Worm (Caenorhabditis elegans) whole organism, L4 larva: ENCODE data around the gene rig-3.

ENCODE experiments used
- D1046.2 ChIP-seq: fragments of 200-800 bp; sonication (Bioruptor generic); IDR thresholded peaks from 2 replicates; pipeline ENCODE4 v1.3.6; 2022; ENCODE audit warnings: missing genetic modification characterization, missing compliant biosample characterization
- F10B5.3 ChIP-seq: sonication (generic microtip); optimal IDR thresholded peaks from 2 replicates; lab custom pipeline; 2016; ENCODE audit warnings: mild to moderate bottlenecking, missing genetic modification characterization, missing compliant biosample characterization
- F26F4.8 ChIP-seq: fragments of 200-800 bp; sonication (Bioruptor generic); conservative IDR thresholded peaks from 2 replicates; pipeline ENCODE4 v1.3.6; 2022; ENCODE audit warnings: missing genetic modification characterization, missing compliant biosample characterization
- F37D6.2 ChIP-seq: sonication (generic microtip); optimal IDR thresholded peaks from 2 replicates; lab custom pipeline; 2016; ENCODE audit warnings: mild to moderate bottlenecking, missing genetic modification characterization, missing compliant biosample characterization
- F49E8.2 ChIP-seq: sonication (generic microtip); optimal IDR thresholded peaks from 2 replicates; lab custom pipeline; 2016; ENCODE audit warnings: missing compliant biosample characterization, mild to moderate bottlenecking, missing genetic modification characterization, borderline replicate concordance
- R02D3.7 ChIP-seq: fragments of 150-350 bp; sonication (generic microtip); optimal IDR thresholded peaks from 3 replicates; lab custom pipeline; 2014; ENCODE audit warnings: missing biosample characterization, missing genetic modification characterization
- T20F7.1 ChIP-seq: fragments of 200-800 bp; sonication (Bioruptor generic); optimal IDR thresholded peaks from 2 replicates; lab custom pipeline; 2018; ENCODE audit warnings: mild to moderate bottlenecking, missing genetic modification characterization, missing compliant biosample characterization
- Y105C5A.15 ChIP-seq: fragments of 200-800 bp; sonication (Bioruptor generic); IDR thresholded peaks from 2 replicates; pipeline ENCODE4 v1.3.6; 2022; ENCODE audit warnings: missing genetic modification characterization, missing compliant biosample characterization
- Y5F2A.4 ChIP-seq: fragments of 200-800 bp; sonication (Bioruptor generic); optimal IDR thresholded peaks from 2 replicates; lab custom pipeline; 2018; ENCODE audit warnings: mild to moderate bottlenecking, missing genetic modification characterization, missing compliant biosample characterization
- Y75B8A.6 ChIP-seq: fragments of 200-800 bp; sonication (Bioruptor generic); IDR thresholded peaks from 2 replicates; pipeline ENCODE4 v1.3.6; 2022; ENCODE audit warnings: missing genetic modification reagents, missing genetic modification characterization, missing compliant biosample characterization
- ZK337.2 ChIP-seq: fragments of 200-800 bp; sonication (Bioruptor generic); IDR thresholded peaks from 2 replicates; pipeline ENCODE4 v1.3.6; 2022; ENCODE audit warnings: missing genetic modification reagents, missing genetic modification characterization, missing compliant biosample characterization
- ZK546.5 ChIP-seq, 2 experiments: sonication (generic microtip); optimal IDR thresholded peaks; 2 replicates each; lab custom pipeline; 2017; ENCODE audit warnings: missing biosample characterization in 2 of 2, missing genetic modification characterization in 2 of 2
- aly-2 ChIP-seq: sonication (generic microtip); optimal IDR thresholded peaks from 2 replicates; lab custom pipeline; 2018; ENCODE audit warnings: missing biosample characterization, missing genetic modification characterization
- ama-1 ChIP-seq: fragments of 150-350 bp; optimal IDR thresholded peaks from 2 replicates; lab custom pipeline; 2014; ENCODE audit warnings: inconsistent platforms, mixed read lengths
- attf-4 ChIP-seq: sonication (generic microtip); optimal IDR thresholded peaks from 3 replicates; lab custom pipeline; 2017; ENCODE audit warnings: missing biosample characterization, missing genetic modification characterization
- ceh-20 ChIP-seq: fragments of 200-800 bp; sonication (Bioruptor generic); IDR thresholded peaks from 2 replicates; pipeline ENCODE4 v1.3.6; 2022; ENCODE audit warnings: missing genetic modification reagents, missing genetic modification characterization, missing compliant biosample characterization
- ceh-32 ChIP-seq: sonication (generic microtip); optimal IDR thresholded peaks from 2 replicates; lab custom pipeline; 2016; ENCODE audit warnings: mild to moderate bottlenecking, missing genetic modification characterization, missing compliant biosample characterization; ENCODE audit not compliant: poor library complexity
- ceh-44 ChIP-seq: fragments of 200-800 bp; sonication (Bioruptor generic); IDR thresholded peaks from 2 replicates; pipeline ENCODE4 v1.3.6; 2022; ENCODE audit warnings: missing genetic modification reagents, missing genetic modification characterization, missing compliant biosample characterization
- ces-1 ChIP-seq: fragments of 150-350 bp; sonication (generic microtip); optimal IDR thresholded peaks from 4 replicates; lab custom pipeline; 2014; ENCODE audit warnings: missing biosample characterization, missing genetic modification reagents, missing genetic modification characterization
- daf-16 ChIP-seq, 3 experiments: sonication (generic microtip); optimal IDR thresholded peaks; 2 replicates each; lab custom pipeline; 2016 to 2017; ENCODE audit warnings: missing genetic modification characterization in 3 of 3, missing genetic modification reagents in 3 of 3, mild to moderate bottlenecking in 2 of 3, missing compliant biosample characterization in 2 of 3, missing biosample characterization in 1 of 3, moderate library complexity in 1 of 3
- daf-19 ChIP-seq: fragments of 200-800 bp; sonication (Bioruptor generic); conservative IDR thresholded peaks from 2 replicates; pipeline ENCODE4 v1.3.6; 2022; ENCODE audit warnings: missing genetic modification characterization, missing compliant biosample characterization
- daf-8 ChIP-seq: fragments of 200-800 bp; sonication (Bioruptor generic); IDR thresholded peaks from 2 replicates; pipeline ENCODE4 v1.3.6; 2022; ENCODE audit warnings: missing genetic modification characterization, missing compliant biosample characterization
- dmd-6 ChIP-seq: fragments of 200-800 bp; sonication (Bioruptor generic); IDR thresholded peaks from 2 replicates; pipeline ENCODE4 v1.3.6; 2022; ENCODE audit warnings: missing genetic modification reagents, missing genetic modification characterization, missing compliant biosample characterization
- dmd-8 ChIP-seq: fragments of 200-800 bp; sonication (Bioruptor generic); IDR thresholded peaks from 2 replicates; pipeline ENCODE4 v1.3.6; 2022; ENCODE audit warnings: missing genetic modification characterization, missing compliant biosample characterization
- dpl-1 ChIP-seq: fragments of 150-350 bp; optimal IDR thresholded peaks from 2 replicates; lab custom pipeline; 2014; ENCODE audit warnings: missing biosample characterization, missing genetic modification reagents, missing genetic modification characterization
- hif-1 ChIP-seq, 2 experiments: sonication (generic microtip); optimal IDR thresholded peaks; 2 replicates each; lab custom pipeline; 2016 to 2017; ENCODE audit warnings: missing compliant biosample characterization in 2 of 2, missing genetic modification characterization in 2 of 2, missing genetic modification reagents in 2 of 2, missing genotype in 2 of 2, mild to moderate bottlenecking in 1 of 2
- hlh-11 ChIP-seq: fragments of 200-800 bp; sonication (Bioruptor generic); optimal IDR thresholded peaks from 2 replicates; lab custom pipeline; 2018; ENCODE audit warnings: mild to moderate bottlenecking, missing genetic modification characterization, missing compliant biosample characterization
- lin-13 ChIP-seq: fragments of 150-350 bp; optimal IDR thresholded peaks from 2 replicates; lab custom pipeline; 2014; ENCODE audit warnings: missing biosample characterization, missing genetic modification reagents, missing genetic modification characterization
- lin-29 ChIP-seq: fragments of 200-800 bp; sonication (Bioruptor generic); IDR thresholded peaks from 2 replicates; pipeline ENCODE4 v1.3.6; 2022; ENCODE audit warnings: missing genetic modification reagents, missing genetic modification characterization, missing compliant biosample characterization
- lir-3 ChIP-seq: sonication (generic microtip); optimal IDR thresholded peaks from 2 replicates; lab custom pipeline; 2016; ENCODE audit warnings: mild to moderate bottlenecking, missing genetic modification characterization, missing compliant biosample characterization
- lsy-2 ChIP-seq, 2 experiments: fragments of 150-350 bp in 1 of 2; sonication (generic microtip) in 1 of 2; optimal IDR thresholded peaks; 2 replicates each; lab custom pipeline; 2014 to 2017; ENCODE audit warnings: missing biosample characterization in 2 of 2, missing genetic modification characterization in 2 of 2
- madf-5 ChIP-seq, 2 experiments: fragments of 200-800 bp; sonication (Bioruptor generic); IDR thresholded peaks; 2 replicates each; pipeline ENCODE4 v1.3.6; 2022; ENCODE audit warnings: missing compliant biosample characterization in 2 of 2, missing genetic modification characterization in 2 of 2
- mes-2 ChIP-seq: sonication (generic microtip); optimal IDR thresholded peaks from 2 replicates; lab custom pipeline; 2016; ENCODE audit warnings: missing genotype, mild to moderate bottlenecking, missing genetic modification characterization, missing compliant biosample characterization; ENCODE audit not compliant: poor library complexity, severe bottlenecking
- mxl-2 ChIP-seq: fragments of 200-800 bp; sonication (Bioruptor generic); conservative IDR thresholded peaks from 2 replicates; pipeline ENCODE4 v1.3.6; 2022; ENCODE audit warnings: missing genetic modification reagents, missing genetic modification characterization, missing compliant biosample characterization
- nhr-10 ChIP-seq: fragments of 150-350 bp; optimal IDR thresholded peaks from 2 replicates; lab custom pipeline; 2014; ENCODE audit warnings: missing biosample characterization, missing genetic modification characterization
- nhr-102 ChIP-seq: sonication (generic microtip); optimal IDR thresholded peaks from 2 replicates; lab custom pipeline; 2016; ENCODE audit warnings: mild to moderate bottlenecking, missing genetic modification characterization, moderate library complexity, missing compliant biosample characterization
- nhr-11 ChIP-seq: fragments of 150-350 bp; optimal IDR thresholded peaks from 2 replicates; lab custom pipeline; 2014; ENCODE audit warnings: missing biosample characterization, missing genetic modification characterization
- nhr-25 ChIP-seq: sonication (generic microtip); optimal IDR thresholded peaks from 2 replicates; lab custom pipeline; 2017; ENCODE audit warnings: missing genetic modification characterization, mild to moderate bottlenecking, missing compliant biosample characterization, antibody characterized with exemption, moderate library complexity, borderline replicate concordance; ENCODE audit not compliant: insufficient read depth
- nhr-41 ChIP-seq: fragments of 200-800 bp; sonication (Bioruptor generic); IDR thresholded peaks from 2 replicates; pipeline ENCODE4 v1.3.6; 2022; ENCODE audit warnings: missing genetic modification reagents, missing genetic modification characterization, missing compliant biosample characterization
- nhr-42 ChIP-seq: fragments of 200-800 bp; sonication (Bioruptor generic); IDR thresholded peaks from 2 replicates; pipeline ENCODE4 v1.3.6; 2022; ENCODE audit warnings: missing genetic modification characterization, missing compliant biosample characterization
- set-16 ChIP-seq: fragments of 200-800 bp; sonication (Bioruptor generic); IDR thresholded peaks from 2 replicates; pipeline ENCODE4 v1.3.6; 2022; ENCODE audit warnings: missing genetic modification reagents, missing genetic modification characterization, missing compliant biosample characterization
- snpc-4 ChIP-seq: fragments of 150-350 bp; optimal IDR thresholded peaks from 2 replicates; lab custom pipeline; 2014; ENCODE audit warnings: missing biosample characterization, missing genetic modification characterization
- spr-1 ChIP-seq: sonication (generic microtip); optimal IDR thresholded peaks from 2 replicates; lab custom pipeline; 2016; ENCODE audit warnings: mild to moderate bottlenecking, missing genetic modification characterization, missing compliant biosample characterization
- tag-97 ChIP-seq: fragments of 200-800 bp; sonication (Bioruptor generic); IDR thresholded peaks from 2 replicates; pipeline ENCODE4 v1.3.6; 2022; ENCODE audit warnings: missing genetic modification characterization, missing compliant biosample characterization
- unc-62 ChIP-seq, 3 experiments: fragments of 150-350 bp in 1 of 3; sonication (generic microtip); optimal IDR thresholded peaks in 2 of 3; peaks in 1 of 3; 1 replicate in 1 of 3; 2 replicates in 2 of 3; lab custom pipeline; 2014 to 2017; ENCODE audit warnings: missing biosample characterization in 3 of 3, missing genetic modification characterization in 3 of 3, missing genetic modification reagents in 3 of 3, missing genotype in 1 of 3
- vab-7 ChIP-seq: fragments of 200-800 bp; sonication (Bioruptor generic); IDR thresholded peaks from 2 replicates; pipeline ENCODE4 v1.3.6; 2022; ENCODE audit warnings: missing genetic modification reagents, missing genetic modification characterization, missing compliant biosample characterization
- ztf-11 ChIP-seq: fragments of 150-350 bp; optimal IDR thresholded peaks from 2 replicates; lab custom pipeline; 2014; ENCODE audit warnings: missing biosample characterization, missing genetic modification characterization

The rig-3 gene

ce11 chrX:6840670-6841308 lies 12.6 kb upstream of the rig-3 start, which contains the start of the genes glr-6 and asg-2 (continued):
- no peak for TF ChIP-seq ceh-44
- TF ChIP-seq nhr-42: no peak
- TF ChIP-seq lsy-2 (tag; optimal IDR thresholded peaks at IDR 0.05; lab: Kevin White, UChicago): peak in 1 of 2 experiments; percentile 90
- TF ChIP-seq spr-1 (tag; lab: Kevin White, UChicago): peak; percentile 51
- TF ChIP-seq unc-62 (GFP tag; optimal IDR thresholded peaks at IDR 0.05 in 1 of 2; lab: Kevin White, UChicago): no peak
- no peak for TF ChIP-seq unc-62 (tag; optimal IDR thresholded peaks at IDR 0.05; lab: Kevin White, UChicago)
- TF ChIP-seq nhr-10: no peak
- TF ChIP-seq lin-13: peak; percentile 78
- peak; percentile 21 for TF ChIP-seq nhr-102
- TF ChIP-seq mes-2 (tag; lab: Kevin White, UChicago): peak; percentile 88
- no peak for TF ChIP-seq attf-4 (tag; lab: Kevin White, UChicago)
- TF ChIP-seq daf-16 (GFP tag; optimal IDR thresholded peaks at IDR 0.05; lab: Kevin White, UChicago): peak in 1 of 2 experiments; percentile 38
- peak; percentile 80 for TF ChIP-seq daf-16 (tag; optimal IDR thresholded peaks at IDR 0.05; lab: Kevin White, UChicago)
- no peak for TF ChIP-seq dmd-8 (GFP tag; lab: Robert Waterston, UW)
- TF ChIP-seq ama-1 (lab: Kevin White, UChicago): peak; percentile 10
- TF ChIP-seq tag-97 (GFP tag; lab: Robert Waterston, UW): no peak
- peak; percentile 56 for TF ChIP-seq dmd-6 (GFP tag; lab: Robert Waterston, UW)
- no peak for TF ChIP-seq hif-1 (tag; optimal IDR thresholded peaks at IDR 0.05; lab: Kevin White, UChicago)
- no peak for TF ChIP-seq F10B5.3 (tag; lab: Kevin White, UChicago)
- no peak for TF ChIP-seq mxl-2 (GFP tag; lab: Robert Waterston, UW)
- no peak for TF ChIP-seq madf-5 (GFP tag; IDR thresholded peaks at IDR 0.05; lab: Robert Waterston, UW)
- no peak for TF ChIP-seq ZK337.2
- TF ChIP-seq ZK546.5 (tag; optimal IDR thresholded peaks at IDR 0.05; lab: Kevin White, UChicago): no peak
- TF ChIP-seq hlh-11 (tag; lab: Kevin White, UChicago): peak; percentile 75
- no peak for TF ChIP-seq Y75B8A.6
- no peak for TF ChIP-seq lir-3
- TF ChIP-seq vab-7 (GFP tag; lab: Robert Waterston, UW): no peak
- TF ChIP-seq nhr-41 (GFP tag; lab: Robert Waterston, UW): no peak
- peak; percentile 68 for TF ChIP-seq T20F7.1
- peak; percentile 0 for TF ChIP-seq F37D6.2 (tag; lab: Kevin White, UChicago)
- no peak for TF ChIP-seq Y5F2A.4 (GFP tag; lab: Kevin White, UChicago)
- no peak for TF ChIP-seq ztf-11 (tag; lab: Kevin White, UChicago)
- peak; percentile 86 for TF ChIP-seq nhr-11 (tag; lab: Kevin White, UChicago)
- no peak for TF ChIP-seq aly-2
- TF ChIP-seq R02D3.7 (tag; lab: Kevin White, UChicago): peak; percentile 44
- TF ChIP-seq Y105C5A.15 (GFP tag; lab: Robert Waterston, UW): no peak
- peak; percentile 73 for TF ChIP-seq dpl-1 (GFP tag; lab: Kevin White, UChicago)
- no peak for TF ChIP-seq nhr-25 (tag; lab: Kevin White, UChicago)
- no peak for TF ChIP-seq set-16 (GFP tag; lab: Robert Waterston, UW)
- TF ChIP-seq lin-29 (GFP tag; lab: Robert Waterston, UW): no peak
- no peak for TF ChIP-seq F26F4.8
- TF ChIP-seq ceh-32: no peak
- no peak for TF ChIP-seq daf-19 (GFP tag; lab: Robert Waterston, UW)
- no peak for TF ChIP-seq D1046.2 (GFP tag; lab: Robert Waterston, UW)
- no peak for TF ChIP-seq F49E8.2 (tag; lab: Kevin White, UChicago)
- TF ChIP-seq ceh-20: 0 out of 2 replicates have a peak, but pooled peaks have one; percentile 43
- no peak for TF ChIP-seq ces-1 (GFP tag; lab: Kevin White, UChicago)
- no peak for TF ChIP-seq snpc-4 (tag; lab: Kevin White, UChicago)
- no peak for TF ChIP-seq daf-8 (GFP tag; lab: Robert Waterston, UW)
